Fruit fly (Drosophila melanogaster) whole organism, wandering third instar larva: ENCODE results near the gene CG14074.
A peak's percentile ranks its signal among the peaks of the same experiment; 100 is the strongest.

ENCODE experiments used
- Abd-B ChIP-seq: fragments of >200 bp; optimal IDR thresholded peaks from 2 replicates; lab custom pipeline; 2017; ENCODE audit warnings: missing biosample characterization, missing genetic modification characterization
- CrebA ChIP-seq: fragments of 200-800 bp; sonication (Bioruptor generic); optimal IDR thresholded peaks from 2 replicates; lab custom pipeline; 2016; ENCODE audit warnings: missing biosample characterization, mild to moderate bottlenecking, missing genetic modification characterization, borderline replicate concordance
- Dfd ChIP-seq: fragments of >200 bp; optimal IDR thresholded peaks from 2 replicates; lab custom pipeline; 2017; ENCODE audit warnings: missing biosample characterization, missing genetic modification characterization
- Dif ChIP-seq: fragments of 200-275, 200-300 bp; sonication (Bioruptor generic); optimal IDR thresholded peaks from 2 replicates; lab custom pipeline; 2018; ENCODE audit warnings: missing biosample characterization, missing genetic modification characterization; ENCODE audit not compliant: partially characterized antibody
- HLH106 ChIP-seq: fragments of 200-800 bp; optimal IDR thresholded peaks from 3 replicates; lab custom pipeline; 2019; ENCODE audit warnings: missing biosample characterization, mild to moderate bottlenecking, missing genetic modification characterization, moderate library complexity
- Hnf4 ChIP-seq: fragments of 200-800 bp; sonication (Bioruptor generic); optimal IDR thresholded peaks from 2 replicates; lab custom pipeline; 2016; ENCODE audit warnings: missing biosample characterization, mild to moderate bottlenecking, missing genetic modification characterization
- Hr83 ChIP-seq: fragments of 200-300 bp; sonication (Bioruptor generic); optimal IDR thresholded peaks from 2 replicates; lab custom pipeline; 2016; ENCODE audit warnings: missing biosample characterization, mild to moderate bottlenecking, missing genetic modification characterization, moderate library complexity; ENCODE audit not compliant: poor library complexity, severe bottlenecking
- Jra ChIP-seq: sonication (Bioruptor generic); optimal IDR thresholded peaks from 2 replicates; lab custom pipeline; 2016; ENCODE audit warnings: missing biosample characterization, missing genetic modification characterization
- Mio ChIP-seq: sonication (Bioruptor generic); optimal IDR thresholded peaks from 2 replicates; lab custom pipeline; 2016; ENCODE audit warnings: missing biosample characterization, missing genetic modification characterization
- Myc ChIP-seq: fragments of >200 bp; optimal IDR thresholded peaks from 2 replicates; lab custom pipeline; 2017
- OdsH ChIP-seq: fragments of 200-800 bp; sonication (Bioruptor generic); optimal IDR thresholded peaks from 2 replicates; lab custom pipeline; 2016; ENCODE audit warnings: missing biosample characterization, mild to moderate bottlenecking, missing genetic modification characterization
- Rel ChIP-seq, 2 experiments: fragments of 200-800 bp; sonication (Bioruptor generic) in 1 of 2; optimal IDR thresholded peaks; 2 replicates in 1 of 2; 3 replicates in 1 of 2; lab custom pipeline; 2016 to 2019; ENCODE audit warnings: mild to moderate bottlenecking in 2 of 2, missing biosample characterization in 2 of 2, missing genetic modification characterization in 2 of 2, moderate library complexity in 1 of 2
- Sp1 ChIP-seq: fragments of 200-800 bp; sonication (Bioruptor generic); optimal IDR thresholded peaks from 3 replicates; lab custom pipeline; 2019; ENCODE audit warnings: missing biosample characterization, mild to moderate bottlenecking, missing genetic modification characterization, moderate library complexity
- Vsx2 ChIP-seq: fragments of 200-300, 225-300 bp; sonication (Bioruptor generic); optimal IDR thresholded peaks from 2 replicates; lab custom pipeline; 2018; ENCODE audit warnings: missing biosample characterization, missing genetic modification characterization; ENCODE audit not compliant: partially characterized antibody
- br ChIP-seq: fragments of 200-800 bp; sonication (Bioruptor generic); optimal IDR thresholded peaks from 2 replicates; lab custom pipeline; 2016; ENCODE audit warnings: missing biosample characterization, missing genetic modification characterization
- brk ChIP-seq: fragments of 200-800 bp; sonication (Bioruptor generic); optimal IDR thresholded peaks from 2 replicates; lab custom pipeline; 2016; ENCODE audit warnings: missing biosample characterization, mild to moderate bottlenecking, missing genetic modification characterization
- dl ChIP-seq, 2 experiments: fragments of 175-275, 200-275 bp in 1 of 2; fragments of 200-275 bp in 1 of 2; sonication (Bioruptor generic); optimal IDR thresholded peaks; lab custom pipeline; 2018; ENCODE audit warnings: mild to moderate bottlenecking in 2 of 2, missing biosample characterization in 2 of 2, missing genetic modification characterization in 2 of 2, moderate library complexity in 2 of 2; ENCODE audit not compliant: partially characterized antibody in 2 of 2, insufficient read depth in 1 of 2
- dmrt93B ChIP-seq: fragments of 200-800 bp; sonication (Bioruptor generic); optimal IDR thresholded peaks from 2 replicates; lab custom pipeline; 2018; ENCODE audit warnings: missing biosample characterization, mild to moderate bottlenecking, missing genetic modification characterization
- dsf ChIP-seq: sonication (Bioruptor generic); optimal IDR thresholded peaks from 2 replicates; lab custom pipeline; 2016; ENCODE audit warnings: missing biosample characterization, missing genetic modification characterization, borderline replicate concordance
- ey ChIP-seq: fragments of 200-800 bp; sonication (Bioruptor generic); optimal IDR thresholded peaks from 2 replicates; lab custom pipeline; 2016; ENCODE audit warnings: missing biosample characterization, missing genetic modification characterization
- foxo ChIP-seq, 2 experiments: fragments of 200-800 bp; sonication (Bioruptor generic); optimal IDR thresholded peaks; 2 replicates in 1 of 2; 3 replicates in 1 of 2; lab custom pipeline; 2016 to 2017; ENCODE audit warnings: missing biosample characterization in 2 of 2, missing genetic modification characterization in 2 of 2
- fru ChIP-seq: fragments of 200-800 bp; sonication (Bioruptor generic); optimal IDR thresholded peaks from 3 replicates; lab custom pipeline; 2016; ENCODE audit warnings: missing biosample characterization, mild to moderate bottlenecking, missing genetic modification characterization
- h ChIP-seq: fragments of 200-800 bp; sonication (Bioruptor generic); optimal IDR thresholded peaks from 3 replicates; lab custom pipeline; 2016; ENCODE audit warnings: missing biosample characterization, mild to moderate bottlenecking, missing genetic modification characterization
- jim ChIP-seq: fragments of 175-275, 200-325 bp; sonication (Bioruptor generic); optimal IDR thresholded peaks from 2 replicates; lab custom pipeline; 2016; ENCODE audit warnings: missing biosample characterization, mild to moderate bottlenecking, missing genetic modification characterization
- lola ChIP-seq: fragments of >200 bp; optimal IDR thresholded peaks from 2 replicates; lab custom pipeline; 2017; ENCODE audit warnings: missing biosample characterization, missing genetic modification characterization
- pan ChIP-seq: fragments of >200 bp; optimal IDR thresholded peaks from 2 replicates; lab custom pipeline; 2017
- psq ChIP-seq: fragments of 200-800 bp; sonication (Bioruptor generic); optimal IDR thresholded peaks from 3 replicates; lab custom pipeline; 2017; ENCODE audit warnings: missing biosample characterization, mild to moderate bottlenecking, missing genetic modification characterization, moderate library complexity
- rgr ChIP-seq: fragments of 200-800 bp; sonication (Bioruptor generic); optimal IDR thresholded peaks from 3 replicates; lab custom pipeline; 2016; ENCODE audit warnings: missing biosample characterization, mild to moderate bottlenecking, missing genetic modification characterization
- sage ChIP-seq: fragments of 200-800 bp; sonication (Bioruptor generic); optimal IDR thresholded peaks from 2 replicates; lab custom pipeline; 2016; ENCODE audit warnings: missing biosample characterization, mild to moderate bottlenecking, missing genetic modification characterization
- usp ChIP-seq: fragments of >200 bp; optimal IDR thresholded peaks from 2 replicates; lab custom pipeline; 2017; ENCODE audit warnings: missing biosample characterization, missing genetic modification characterization
- woc ChIP-seq: sonication (Bioruptor generic); optimal IDR thresholded peaks from 2 replicates; lab custom pipeline; 2016; ENCODE audit warnings: missing biosample characterization, mild to moderate bottlenecking, missing genetic modification characterization

The CG14074 gene

DNA sequence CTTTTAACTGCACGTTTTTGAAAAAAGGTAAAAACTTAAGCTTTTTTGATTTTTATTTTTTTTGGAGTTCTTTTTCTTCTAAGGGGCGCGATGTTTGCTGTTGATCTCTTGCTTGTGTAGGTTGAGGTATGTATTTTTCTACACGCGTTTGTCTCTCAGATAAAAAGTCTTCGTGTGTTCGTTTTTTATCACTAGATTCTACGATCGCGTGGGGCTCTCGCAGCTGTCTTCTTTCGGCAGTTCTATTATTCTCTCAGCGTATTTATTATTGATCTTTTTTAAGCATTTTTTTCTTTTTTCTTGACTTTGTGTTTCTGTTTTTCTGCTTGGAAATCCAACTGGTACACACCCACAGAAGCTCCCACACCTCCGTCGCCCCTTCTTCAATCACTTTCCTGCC, 29.1 kb downstream of the CG14074 start:
- no peak for TF ChIP-seq Myc (lab: Kevin White, UChicago)
- TF ChIP-seq pan = no peak
- TF ChIP-seq usp (GFP tag; lab: Kevin White, UChicago) = no peak
- peak; percentile 43 for TF ChIP-seq brk (GFP tag; lab: Kevin White, UChicago)
- TF ChIP-seq CrebA (GFP tag; lab: Kevin White, UChicago) = peak; percentile 36
- peak; percentile 15 for TF ChIP-seq h (GFP tag; lab: Kevin White, UChicago)
- TF ChIP-seq Jra = no peak
- no peak for TF ChIP-seq dl (GFP tag; optimal IDR thresholded peaks at IDR 0.05; lab: Kevin White, UChicago; ENCODE audit: insufficient read depth in 1 of 2, partially characterized antibody in 2 of 2)
- peak; percentile 26 for TF ChIP-seq sage (GFP tag; lab: Kevin White, UChicago)
- TF ChIP-seq jim (GFP tag; lab: Kevin White, UChicago) = no peak
- peak; percentile 44 for TF ChIP-seq Sp1 (GFP tag; lab: Kevin White, UChicago)
- TF ChIP-seq woc (GFP tag; lab: Kevin White, UChicago) = no peak
- TF ChIP-seq foxo (GFP tag; optimal IDR thresholded peaks at IDR 0.05; lab: Kevin White, UChicago) = no peak
- no peak for TF ChIP-seq dmrt93B (GFP tag; lab: Kevin White, UChicago)
- no peak for TF ChIP-seq OdsH (GFP tag; lab: Kevin White, UChicago)
- no peak for TF ChIP-seq Dif (GFP tag; lab: Kevin White, UChicago)
- peak; percentile 13 for TF ChIP-seq Rel (GFP tag; optimal IDR thresholded peaks at IDR 0.05; lab: Kevin White, UChicago)
- TF ChIP-seq Rel (tag; optimal IDR thresholded peaks at IDR 0.05; lab: Kevin White, UChicago) = no peak
- no peak for TF ChIP-seq psq

DNA sequence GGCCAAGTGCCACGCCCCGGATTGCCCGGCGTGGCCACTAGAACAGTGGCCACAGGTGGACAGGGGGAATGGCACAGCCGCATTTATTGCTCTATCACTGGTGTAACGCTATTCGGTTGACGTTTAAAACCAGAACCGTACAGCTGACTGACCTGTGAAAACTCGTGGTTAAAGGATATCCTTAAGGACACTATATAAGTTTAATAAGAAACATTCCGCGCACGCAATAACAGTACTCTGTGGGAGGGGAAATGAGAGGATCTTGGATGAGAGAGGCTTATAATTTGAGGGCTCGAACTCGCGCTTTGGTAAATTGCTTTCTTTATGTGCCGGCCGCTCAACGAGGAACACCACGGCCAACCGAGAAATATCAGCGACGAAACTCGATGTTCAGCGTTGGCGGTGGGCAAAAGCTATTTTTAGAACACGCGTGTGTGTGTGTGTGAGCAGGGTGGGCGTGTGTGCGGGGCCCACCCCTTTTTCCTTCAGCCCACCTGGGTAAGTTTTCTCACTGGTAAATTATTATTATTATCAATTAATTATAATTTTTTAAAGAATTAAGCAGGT, 30.4 kb downstream of the CG14074 start:
- TF ChIP-seq Dfd (GFP tag; lab: Kevin White, UChicago) (no peak), br (GFP tag; lab: Kevin White, UChicago) (peak; percentile 12), Sp1 (GFP tag; lab: Kevin White, UChicago) (peak; percentile 41), sage (GFP tag; lab: Kevin White, UChicago) (no peak)

DNA sequence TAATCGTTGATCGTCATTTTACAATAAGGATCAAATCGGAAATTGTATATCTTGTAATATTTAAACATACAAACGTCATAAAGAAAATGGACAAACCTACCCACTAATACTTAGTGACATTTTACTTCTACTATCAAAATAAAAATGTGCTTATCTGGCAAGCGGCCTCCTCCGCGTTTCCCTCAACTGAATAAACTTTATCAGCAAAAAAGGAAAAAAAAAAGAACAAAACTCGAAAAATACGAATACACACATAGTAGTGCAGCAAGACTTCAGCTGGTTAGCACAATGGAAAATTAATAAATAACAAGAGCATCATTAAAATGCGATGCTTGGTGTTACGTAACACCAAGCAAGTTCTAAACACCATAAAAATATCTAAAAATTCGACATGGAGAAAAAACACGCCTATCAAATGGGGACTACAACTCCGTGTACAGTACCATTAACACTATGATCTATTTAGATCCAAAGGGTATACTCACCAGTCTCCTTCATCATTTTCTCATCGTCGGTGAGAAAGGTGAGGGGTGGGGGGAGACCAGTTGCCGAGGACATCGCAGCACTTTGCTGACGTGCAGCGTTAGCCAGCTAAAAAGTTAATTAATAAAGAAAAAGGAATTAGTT, 31.5 kb downstream of the CG14074 start:
- TF ChIP-seq sage (GFP tag; lab: Kevin White, UChicago) (no peak), jim (GFP tag; lab: Kevin White, UChicago) (peak; percentile 65)

DNA sequence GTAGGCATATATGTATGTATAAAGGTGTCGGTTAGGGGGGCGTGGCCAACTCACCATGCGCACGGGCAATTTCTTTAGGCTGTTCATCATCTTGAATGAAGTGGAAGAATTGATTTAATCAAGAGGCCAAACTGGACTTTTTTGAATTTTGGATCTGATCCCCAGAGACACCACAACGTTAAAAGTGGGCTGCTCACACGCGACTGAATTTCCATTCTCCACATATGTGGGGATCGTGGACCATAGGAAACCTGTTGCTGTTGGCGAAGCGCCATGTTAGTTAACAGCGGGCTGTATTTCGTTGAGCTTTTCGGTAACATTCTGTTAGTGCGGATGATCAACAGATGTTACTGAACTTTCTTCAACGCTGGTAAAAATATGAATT, 32.1 kb downstream of the CG14074 start, which contains the start of gene CG3902:
Gene CG3902 (minus strand): TSS at position 208 of the 385 bp plus-strand sequence.
- TF ChIP-seq dsf (GFP tag; lab: Kevin White, UChicago) (no peak), OdsH (GFP tag; lab: Kevin White, UChicago) (no peak), sage (GFP tag; lab: Kevin White, UChicago) (no peak), Rel (GFP tag; optimal IDR thresholded peaks at IDR 0.05; lab: Kevin White, UChicago) (no peak), Rel (tag; optimal IDR thresholded peaks at IDR 0.05; lab: Kevin White, UChicago) (peak; percentile 34), Mio (no peak), lola (GFP tag; lab: Kevin White, UChicago) (no peak), Hr83 (peak; percentile 27), rgr (GFP tag; lab: Kevin White, UChicago) (peak; percentile 49), br (GFP tag; lab: Kevin White, UChicago) (peak; percentile 22), brk (GFP tag; lab: Kevin White, UChicago) (peak; percentile 80), Sp1 (GFP tag; lab: Kevin White, UChicago) (peak; percentile 53), Vsx2 (GFP tag; lab: Kevin White, UChicago) (no peak), HLH106 (tag; lab: Kevin White, UChicago) (no peak), CrebA (GFP tag; lab: Kevin White, UChicago) (no peak), woc (GFP tag; lab: Kevin White, UChicago) (no peak), ey (GFP tag; lab: Kevin White, UChicago) (peak; percentile 9), Myc (lab: Kevin White, UChicago) (no peak), Dif (GFP tag; lab: Kevin White, UChicago) (peak; percentile 82), Hnf4 (GFP tag; lab: Kevin White, UChicago) (peak; percentile 43), fru (GFP tag; lab: Kevin White, UChicago) (peak; percentile 1), Abd-B (GFP tag; lab: Kevin White, UChicago) (no peak), h (GFP tag; lab: Kevin White, UChicago) (peak; percentile 94)
- TF ChIP-seq, all 38 proteins: peak for 11
